Worm (Caenorhabditis elegans) whole organism, L4 larva: Measurements from ENCODE around the gene F46F5.16.

Experiments
- D1046.2 ChIP-seq: fragments of 200-800 bp; sonication (Bioruptor generic); IDR thresholded peaks from 2 replicates; pipeline ENCODE4 v1.3.6; 2022; ENCODE audit warnings: missing genetic modification characterization, missing compliant biosample characterization
- F44E2.7 ChIP-seq: fragments of 200-800 bp; sonication (Bioruptor generic); IDR thresholded peaks from 2 replicates; pipeline ENCODE4 v2.1.2; 2022; ENCODE audit warnings: missing genetic modification characterization, missing compliant biosample characterization
- F49E8.2 ChIP-seq: sonication (generic microtip); optimal IDR thresholded peaks from 2 replicates; lab custom pipeline; 2016; ENCODE audit warnings: missing compliant biosample characterization, mild to moderate bottlenecking, missing genetic modification characterization, borderline replicate concordance
- R02D3.7 ChIP-seq: fragments of 150-350 bp; sonication (generic microtip); optimal IDR thresholded peaks from 3 replicates; lab custom pipeline; 2014; ENCODE audit warnings: missing biosample characterization, missing genetic modification characterization
- Y105C5A.15 ChIP-seq: fragments of 200-800 bp; sonication (Bioruptor generic); IDR thresholded peaks from 2 replicates; pipeline ENCODE4 v1.3.6; 2022; ENCODE audit warnings: missing genetic modification characterization, missing compliant biosample characterization
- Y75B8A.6 ChIP-seq: fragments of 200-800 bp; sonication (Bioruptor generic); IDR thresholded peaks from 2 replicates; pipeline ENCODE4 v1.3.6; 2022; ENCODE audit warnings: missing genetic modification reagents, missing genetic modification characterization, missing compliant biosample characterization
- ZK337.2 ChIP-seq: fragments of 200-800 bp; sonication (Bioruptor generic); IDR thresholded peaks from 2 replicates; pipeline ENCODE4 v1.3.6; 2022; ENCODE audit warnings: missing genetic modification reagents, missing genetic modification characterization, missing compliant biosample characterization
- aha-1 ChIP-seq: fragments of 150-350 bp; peaks from one replicate; lab custom pipeline; 2014; ENCODE audit warnings: missing biosample characterization, missing genetic modification characterization
- aly-2 ChIP-seq: sonication (generic microtip); optimal IDR thresholded peaks from 2 replicates; lab custom pipeline; 2018; ENCODE audit warnings: missing biosample characterization, missing genetic modification characterization
- ceh-44 ChIP-seq: fragments of 200-800 bp; sonication (Bioruptor generic); IDR thresholded peaks from 2 replicates; pipeline ENCODE4 v1.3.6; 2022; ENCODE audit warnings: missing genetic modification reagents, missing genetic modification characterization, missing compliant biosample characterization
- ceh-62 ChIP-seq: sonication (generic microtip); optimal IDR thresholded peaks from 2 replicates; lab custom pipeline; 2017; ENCODE audit warnings: missing biosample characterization, missing genetic modification characterization
- ceh-82 ChIP-seq: sonication (generic microtip); optimal IDR thresholded peaks from 2 replicates; lab custom pipeline; 2017; ENCODE audit warnings: missing biosample characterization, missing genetic modification characterization
- cey-2 ChIP-seq: sonication (generic microtip); optimal IDR thresholded peaks from 3 replicates; lab custom pipeline; 2017; ENCODE audit warnings: missing genetic modification characterization, mild to moderate bottlenecking, missing compliant biosample characterization, antibody characterized with exemption, borderline replicate concordance; ENCODE audit not compliant: insufficient read depth
- daf-12 ChIP-seq: fragments of 150-350 bp; optimal IDR thresholded peaks from 2 replicates; lab custom pipeline; 2014; ENCODE audit warnings: missing biosample characterization, missing genetic modification reagents, missing genetic modification characterization
- daf-19 ChIP-seq: fragments of 200-800 bp; sonication (Bioruptor generic); conservative IDR thresholded peaks from 2 replicates; pipeline ENCODE4 v1.3.6; 2022; ENCODE audit warnings: missing genetic modification characterization, missing compliant biosample characterization
- dmd-6 ChIP-seq: fragments of 200-800 bp; sonication (Bioruptor generic); IDR thresholded peaks from 2 replicates; pipeline ENCODE4 v1.3.6; 2022; ENCODE audit warnings: missing genetic modification reagents, missing genetic modification characterization, missing compliant biosample characterization
- fos-1 ChIP-seq: fragments of 150-350 bp; optimal IDR thresholded peaks from 2 replicates; lab custom pipeline; 2014; ENCODE audit warnings: missing biosample characterization, missing genetic modification characterization
- hlh-11 ChIP-seq: fragments of 200-800 bp; sonication (Bioruptor generic); optimal IDR thresholded peaks from 2 replicates; lab custom pipeline; 2018; ENCODE audit warnings: mild to moderate bottlenecking, missing genetic modification characterization, missing compliant biosample characterization
- hlh-30 ChIP-seq: sonication (generic microtip); optimal IDR thresholded peaks from 2 replicates; lab custom pipeline; 2017; ENCODE audit warnings: antibody characterized with exemption, mild to moderate bottlenecking, missing genetic modification characterization, missing compliant biosample characterization; ENCODE audit not compliant: insufficient read depth
- jun-1 ChIP-seq: fragments of 150-350 bp; optimal IDR thresholded peaks from 2 replicates; lab custom pipeline; 2014; ENCODE audit warnings: missing biosample characterization, missing genetic modification reagents, missing genetic modification characterization
- lin-13 ChIP-seq: fragments of 150-350 bp; optimal IDR thresholded peaks from 2 replicates; lab custom pipeline; 2014; ENCODE audit warnings: missing biosample characterization, missing genetic modification reagents, missing genetic modification characterization
- lin-15B ChIP-seq: fragments of 150-350 bp; sonication (generic microtip); optimal IDR thresholded peaks from 3 replicates; lab custom pipeline; 2014; ENCODE audit warnings: missing biosample characterization, missing genetic modification characterization
- mdl-1 ChIP-seq, 2 experiments: fragments of 150-350 bp in 1 of 2; sonication (generic microtip) in 1 of 2; optimal IDR thresholded peaks; 2 replicates each; lab custom pipeline; 2014 to 2017; ENCODE audit warnings: missing biosample characterization in 2 of 2, missing genetic modification characterization in 2 of 2
- mdt-29 ChIP-seq: fragments of 200-800 bp; sonication (Bioruptor generic); IDR thresholded peaks from 2 replicates; pipeline ENCODE4 v1.3.6; 2022; ENCODE audit warnings: missing genetic modification reagents, missing genetic modification characterization, missing compliant biosample characterization
- mxl-3 ChIP-seq: fragments of 200-800 bp; sonication (Bioruptor generic); optimal IDR thresholded peaks from 2 replicates; lab custom pipeline; 2018; ENCODE audit warnings: mild to moderate bottlenecking, missing genetic modification characterization, missing compliant biosample characterization
- nhr-102 ChIP-seq: sonication (generic microtip); optimal IDR thresholded peaks from 2 replicates; lab custom pipeline; 2016; ENCODE audit warnings: mild to moderate bottlenecking, missing genetic modification characterization, moderate library complexity, missing compliant biosample characterization
- nhr-11 ChIP-seq: fragments of 150-350 bp; optimal IDR thresholded peaks from 2 replicates; lab custom pipeline; 2014; ENCODE audit warnings: missing biosample characterization, missing genetic modification characterization
- nhr-237 ChIP-seq: sonication (generic microtip); optimal IDR thresholded peaks from 2 replicates; lab custom pipeline; 2017; ENCODE audit warnings: missing biosample characterization, missing genetic modification characterization
- nhr-28 ChIP-seq: fragments of 150-350 bp; optimal IDR thresholded peaks from 2 replicates; lab custom pipeline; 2014; ENCODE audit warnings: missing biosample characterization, missing genetic modification characterization
- nhr-76 ChIP-seq: fragments of 150-350 bp; optimal IDR thresholded peaks from 2 replicates; lab custom pipeline; 2014; ENCODE audit warnings: missing biosample characterization, missing genetic modification characterization
- nhr-77 ChIP-seq: fragments of 150-350 bp; optimal IDR thresholded peaks from 2 replicates; lab custom pipeline; 2014; ENCODE audit warnings: missing biosample characterization, missing genetic modification characterization
- pqm-1 ChIP-seq: sonication (generic microtip); optimal IDR thresholded peaks from 2 replicates; lab custom pipeline; 2017; ENCODE audit warnings: missing biosample characterization, missing genetic modification characterization
- rbr-2 ChIP-seq: sonication (generic microtip); optimal IDR thresholded peaks from 2 replicates; lab custom pipeline; 2016; ENCODE audit warnings: missing genotype, missing genetic modification characterization, missing compliant biosample characterization
- set-16 ChIP-seq: fragments of 200-800 bp; sonication (Bioruptor generic); IDR thresholded peaks from 2 replicates; pipeline ENCODE4 v1.3.6; 2022; ENCODE audit warnings: missing genetic modification reagents, missing genetic modification characterization, missing compliant biosample characterization
- tag-97 ChIP-seq: fragments of 200-800 bp; sonication (Bioruptor generic); IDR thresholded peaks from 2 replicates; pipeline ENCODE4 v1.3.6; 2022; ENCODE audit warnings: missing genetic modification characterization, missing compliant biosample characterization
- unc-130 ChIP-seq: sonication (generic microtip); optimal IDR thresholded peaks from 2 replicates; lab custom pipeline; 2016; ENCODE audit warnings: missing genetic modification reagents, missing genetic modification characterization, missing compliant biosample characterization
- unc-62 ChIP-seq, 3 experiments: fragments of 150-350 bp in 1 of 3; sonication (generic microtip); optimal IDR thresholded peaks in 2 of 3; peaks in 1 of 3; 1 replicate in 1 of 3; 2 replicates in 2 of 3; lab custom pipeline; 2014 to 2017; ENCODE audit warnings: missing biosample characterization in 3 of 3, missing genetic modification characterization in 3 of 3, missing genetic modification reagents in 3 of 3, missing genotype in 1 of 3
- zag-1 ChIP-seq: fragments of 150-350 bp; optimal IDR thresholded peaks from 2 replicates; lab custom pipeline; 2014; ENCODE audit warnings: missing biosample characterization, missing genetic modification characterization
- zfp-3 ChIP-seq: fragments of 200-800 bp; sonication (Bioruptor generic); conservative IDR thresholded peaks from 2 replicates; pipeline ENCODE4 v1.3.6; 2022; ENCODE audit warnings: missing genetic modification reagents, missing genetic modification characterization, missing compliant biosample characterization
- ztf-11 ChIP-seq: fragments of 150-350 bp; optimal IDR thresholded peaks from 2 replicates; lab custom pipeline; 2014; ENCODE audit warnings: missing biosample characterization, missing genetic modification characterization

F46F5.16 gene

DNA sequence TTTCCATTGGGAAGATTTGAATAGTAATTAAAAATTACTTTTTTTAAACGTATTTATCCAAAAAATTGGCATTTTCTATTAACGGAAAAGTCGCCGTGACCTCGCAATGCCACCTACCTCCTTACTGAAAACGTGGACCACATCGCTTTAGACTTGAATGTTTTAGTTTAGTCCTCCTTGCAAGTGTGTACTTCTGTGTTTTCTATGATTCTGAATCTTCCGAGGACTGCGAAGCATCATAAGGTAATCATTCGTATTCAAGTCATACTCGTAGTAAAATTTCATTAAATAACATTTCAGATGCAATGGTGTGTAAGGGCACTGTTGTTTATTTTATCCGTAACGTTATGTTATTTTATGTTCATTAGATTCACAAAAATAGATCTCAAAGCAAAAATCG, 21.4 kb downstream of the F46F5.16 start, which contains the start of gene F46F5.11:
Gene F46F5.11, plus strand, starts transcription at position 301 of the 400 bp plus-strand sequence.
- TF ChIP-seq D1046.2 (GFP tag; lab: Robert Waterston, UW): no peak
- no peak for TF ChIP-seq ceh-62 (tag; lab: Kevin White, UChicago)
- TF ChIP-seq aly-2 (tag; lab: Kevin White, UChicago): no peak
- TF ChIP-seq tag-97 (GFP tag; lab: Robert Waterston, UW): no peak
- no peak for TF ChIP-seq lin-15B (tag; lab: Kevin White, UChicago)
- TF ChIP-seq cey-2 (tag; lab: Kevin White, UChicago): no peak
- no peak for TF ChIP-seq zfp-3

- TF ChIP-seq rbr-2 (tag; lab: Kevin White, UChicago): no peak
- TF ChIP-seq fos-1: no peak
- TF ChIP-seq F44E2.7 (GFP tag; lab: Robert Waterston, UW): no peak
- no peak for TF ChIP-seq unc-130 (GFP tag; lab: Kevin White, UChicago)
- no peak for TF ChIP-seq nhr-28 (tag; lab: Kevin White, UChicago)
- TF ChIP-seq mxl-3 (GFP tag; lab: Kevin White, UChicago): no peak
- TF ChIP-seq nhr-11 (tag; lab: Kevin White, UChicago): no peak
- TF ChIP-seq Y105C5A.15 (GFP tag; lab: Robert Waterston, UW): no peak
- no peak for TF ChIP-seq ceh-82 (tag; lab: Kevin White, UChicago)
- TF ChIP-seq F49E8.2: no peak
- TF ChIP-seq daf-12: no peak
- TF ChIP-seq lin-13: no peak
- TF ChIP-seq set-16 (GFP tag; lab: Robert Waterston, UW): no peak; the same call in 1 of the 2 replicates
- TF ChIP-seq hlh-30 (tag; lab: Kevin White, UChicago): no peak
- no peak for TF ChIP-seq nhr-237
- TF ChIP-seq zag-1 (tag; lab: Kevin White, UChicago): no peak
These were observed 25.9 kb downstream of the F46F5.16 start, which contains the start of gene F46F5.5 for ce11 chrII:812917-813316. TSS of gene F46F5.5 (minus strand) at chrII:813017.

- TF ChIP-seq ceh-44 (GFP tag; lab: Robert Waterston, UW): no peak
These were observed 27.7 kb downstream of the F46F5.16 start, which contains the start of gene msrp-3 for ce11 chrII:814737-815136. TSS of gene msrp-3 (minus strand) at chrII:814837.

- TF ChIP-seq lin-15B (tag; lab: Kevin White, UChicago): no peak
- TF ChIP-seq daf-19: no peak
- TF ChIP-seq Y75B8A.6 (GFP tag; lab: Robert Waterston, UW): no peak
- TF ChIP-seq nhr-76: no peak
- no peak for TF ChIP-seq nhr-11 (tag; lab: Kevin White, UChicago)
- no peak for TF ChIP-seq dmd-6 (GFP tag; lab: Robert Waterston, UW)
- TF ChIP-seq unc-62 (GFP tag; optimal IDR thresholded peaks at IDR 0.05 in 1 of 2; lab: Kevin White, UChicago): no peak
- TF ChIP-seq unc-62 (tag; optimal IDR thresholded peaks at IDR 0.05; lab: Kevin White, UChicago): no peak
- TF ChIP-seq R02D3.7 (tag; lab: Kevin White, UChicago): no peak
- TF ChIP-seq nhr-102 (tag; lab: Kevin White, UChicago): no peak
- TF ChIP-seq ztf-11 (tag; lab: Kevin White, UChicago): no peak
- no peak for TF ChIP-seq nhr-77
- no peak for TF ChIP-seq jun-1
- TF ChIP-seq mdt-29 (GFP tag; lab: Robert Waterston, UW): no peak
- no peak for TF ChIP-seq hlh-11 (tag; lab: Kevin White, UChicago)
- no peak for TF ChIP-seq aly-2 (tag; lab: Kevin White, UChicago)
- no peak for TF ChIP-seq pqm-1 (tag; lab: Kevin White, UChicago)
- TF ChIP-seq aha-1 (tag; lab: Kevin White, UChicago): no peak
- no peak for TF ChIP-seq ZK337.2 (GFP tag; lab: Robert Waterston, UW)
- no peak for TF ChIP-seq mdl-1 (tag; optimal IDR thresholded peaks at IDR 0.05; lab: Kevin White, UChicago)
These were observed 33.5 kb downstream of the F46F5.16 start, which contains the start of gene F46F5.7 for ce11 chrII:820519-820918. TSS of gene F46F5.7 (minus strand) at chrII:820619.
